Worm (Caenorhabditis elegans) whole organism, mixed stage, embryonic: ENCODE measurements around the gene ZC374.2.

ENCODE experiments used
- M03D4.4 ChIP-seq: sonication (generic microtip); optimal IDR thresholded peaks from 2 replicates; lab custom pipeline; 2017; ENCODE audit warnings: mild to moderate bottlenecking, missing genetic modification characterization, missing compliant biosample characterization
- bed-3 ChIP-seq: fragments of 200-800 bp; sonication (Bioruptor generic); optimal IDR thresholded peaks from 3 replicates; lab custom pipeline; 2018; ENCODE audit warnings: mild to moderate bottlenecking, missing genetic modification characterization, moderate library complexity, missing compliant biosample characterization
- blmp-1 ChIP-seq: fragments of 150-350 bp; optimal IDR thresholded peaks from 2 replicates; lab custom pipeline; 2014; ENCODE audit warnings: missing biosample characterization, missing genetic modification characterization
- ceh-39 ChIP-seq: fragments of 150-350 bp; optimal IDR thresholded peaks from 2 replicates; lab custom pipeline; 2014; ENCODE audit warnings: missing biosample characterization, missing genetic modification characterization
- ceh-43 ChIP-seq: fragments of 200-800 bp; sonication (Bioruptor generic); optimal IDR thresholded peaks from 2 replicates; lab custom pipeline; 2018; ENCODE audit warnings: mild to moderate bottlenecking, missing genetic modification characterization, moderate library complexity, missing compliant biosample characterization
- ces-1 ChIP-seq: fragments of 150-350 bp; optimal IDR thresholded peaks from 2 replicates; lab custom pipeline; 2014; ENCODE audit warnings: missing biosample characterization, missing genetic modification reagents, missing genetic modification characterization
- cnd-1 ChIP-seq: fragments of 200-800 bp; sonication (Bioruptor generic); optimal IDR thresholded peaks from 2 replicates; lab custom pipeline; 2018; ENCODE audit warnings: mild to moderate bottlenecking, missing genetic modification characterization, missing compliant biosample characterization
- drap-1 ChIP-seq: fragments of 200-800 bp; sonication (Bioruptor generic); optimal IDR thresholded peaks from 3 replicates; lab custom pipeline; 2018; ENCODE audit warnings: mild to moderate bottlenecking, missing genetic modification characterization, missing compliant biosample characterization
- elt-1 ChIP-seq: sonication (generic microtip); optimal IDR thresholded peaks from 2 replicates; lab custom pipeline; 2017; ENCODE audit warnings: missing genetic modification characterization, mild to moderate bottlenecking, missing compliant biosample characterization, antibody characterized with exemption, moderate library complexity, borderline replicate concordance; ENCODE audit not compliant: insufficient read depth
- elt-3 ChIP-seq: fragments of 150-350 bp; optimal IDR thresholded peaks from 2 replicates; lab custom pipeline; 2014; ENCODE audit warnings: missing biosample characterization, missing genetic modification characterization
- flh-1 ChIP-seq: fragments of 200-800 bp; sonication (Bioruptor generic); optimal IDR thresholded peaks from 2 replicates; lab custom pipeline; 2018; ENCODE audit warnings: mild to moderate bottlenecking, missing genetic modification characterization, moderate library complexity, missing compliant biosample characterization
- ham-2 ChIP-seq: fragments of 200-800 bp; sonication (Bioruptor generic); optimal IDR thresholded peaks from 2 replicates; lab custom pipeline; 2018; ENCODE audit warnings: mild to moderate bottlenecking, missing genetic modification characterization, missing compliant biosample characterization
- hlh-1 ChIP-seq: fragments of 150-350 bp; optimal IDR thresholded peaks from 2 replicates; lab custom pipeline; 2014; ENCODE audit warnings: missing biosample characterization, missing genetic modification reagents, missing genetic modification characterization
- lin-13 ChIP-seq: fragments of 150-350 bp; optimal IDR thresholded peaks from 2 replicates; lab custom pipeline; 2014; ENCODE audit warnings: missing biosample characterization, missing genetic modification characterization
- lin-32 ChIP-seq: fragments of 200-800 bp; sonication (Bioruptor generic); optimal IDR thresholded peaks from 2 replicates; lab custom pipeline; 2018; ENCODE audit warnings: mild to moderate bottlenecking, missing genetic modification characterization, missing compliant biosample characterization
- lsy-2 ChIP-seq: fragments of 150-350 bp; optimal IDR thresholded peaks from 2 replicates; lab custom pipeline; 2014; ENCODE audit warnings: missing biosample characterization, missing genetic modification characterization
- mab-5 ChIP-seq: fragments of 150-350 bp; optimal IDR thresholded peaks from 2 replicates; lab custom pipeline; 2014; ENCODE audit warnings: missing biosample characterization, missing genetic modification characterization
- mep-1 ChIP-seq: fragments of 150-350 bp; optimal IDR thresholded peaks from 2 replicates; lab custom pipeline; 2017; ENCODE audit warnings: missing biosample characterization, missing genetic modification reagents, missing genetic modification characterization, inconsistent platforms
- mls-2 ChIP-seq: sonication (generic microtip); optimal IDR thresholded peaks from 2 replicates; lab custom pipeline; 2016; ENCODE audit warnings: mild to moderate bottlenecking, missing genetic modification characterization, moderate library complexity, missing compliant biosample characterization
- nhr-2 ChIP-seq: fragments of 150-350 bp; optimal IDR thresholded peaks from 2 replicates; lab custom pipeline; 2014; ENCODE audit warnings: missing biosample characterization, missing genetic modification characterization
- nhr-237 ChIP-seq: fragments of 150-350 bp; optimal IDR thresholded peaks from 2 replicates; lab custom pipeline; 2014; ENCODE audit warnings: missing biosample characterization, missing genetic modification characterization
- nhr-28 ChIP-seq: fragments of 150-350 bp; optimal IDR thresholded peaks from 2 replicates; lab custom pipeline; 2014; ENCODE audit warnings: missing biosample characterization, missing genetic modification characterization
- nhr-76 ChIP-seq: sonication (generic microtip); optimal IDR thresholded peaks from 2 replicates; lab custom pipeline; 2017; ENCODE audit warnings: missing biosample characterization, missing genetic modification characterization
- pha-4 ChIP-seq: fragments of 150-350 bp; optimal IDR thresholded peaks from 2 replicates; lab custom pipeline; 2018; ENCODE audit warnings: missing biosample characterization, missing genetic modification reagents, missing genetic modification characterization
- snpc-4 ChIP-seq: fragments of 150-350 bp; optimal IDR thresholded peaks from 2 replicates; lab custom pipeline; 2014; ENCODE audit warnings: missing biosample characterization, missing genetic modification characterization
- sptf-1 ChIP-seq: sonication (generic microtip); optimal IDR thresholded peaks from 2 replicates; lab custom pipeline; 2017; ENCODE audit warnings: mild to moderate bottlenecking, missing genetic modification characterization, moderate library complexity, missing compliant biosample characterization
- tbx-8 ChIP-seq: fragments of 200-800 bp; sonication (Bioruptor generic); optimal IDR thresholded peaks from 2 replicates; lab custom pipeline; 2018; ENCODE audit warnings: mild to moderate bottlenecking, missing genetic modification characterization, moderate library complexity, missing compliant biosample characterization
- unc-120 ChIP-seq: sonication (generic microtip); optimal IDR thresholded peaks from 2 replicates; lab custom pipeline; 2017; ENCODE audit warnings: missing genetic modification characterization, missing compliant biosample characterization; ENCODE audit not compliant: poor library complexity, severe bottlenecking
- unc-39 ChIP-seq: fragments of 150-350 bp; optimal IDR thresholded peaks from 2 replicates; lab custom pipeline; 2014; ENCODE audit warnings: missing biosample characterization, missing genetic modification characterization
- unc-62 ChIP-seq: fragments of 150-350 bp; optimal IDR thresholded peaks from 2 replicates; lab custom pipeline; 2014; ENCODE audit warnings: missing biosample characterization, missing genetic modification reagents, missing genetic modification characterization
- ztf-11 ChIP-seq: fragments of 150-350 bp; optimal IDR thresholded peaks from 2 replicates; lab custom pipeline; 2014; ENCODE audit warnings: missing biosample characterization, missing genetic modification characterization

The ZC374.2 gene

DNA sequence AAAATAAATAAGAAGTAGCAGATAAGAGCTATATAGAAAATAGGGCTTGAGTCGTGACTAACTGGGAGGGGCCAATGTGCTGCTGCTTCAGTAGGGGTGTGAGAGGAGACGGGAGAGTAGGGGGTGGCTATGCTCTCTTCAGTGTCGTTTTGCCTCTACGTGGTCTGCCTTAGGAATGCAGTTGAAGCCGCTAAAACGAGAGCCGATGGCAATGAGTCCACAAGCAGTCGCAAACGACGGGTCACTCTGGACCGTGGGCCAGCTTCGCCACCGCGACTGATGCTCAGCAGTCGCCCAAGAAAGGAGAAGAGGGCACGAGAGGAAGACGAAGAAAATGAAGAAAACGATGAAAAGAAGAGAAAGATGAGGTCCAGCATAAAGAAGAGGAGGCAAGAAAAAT, 48.0 kb downstream of the ZC374.2 start, which contains the start of gene grk-1:
TSS of gene grk-1 (minus strand) at position 17 of the 400 bp plus-strand sequence.
- TF ChIP-seq ces-1 (GFP tag; lab: Kevin White, UChicago) (peak; percentile 31), ham-2 (GFP tag; lab: Kevin White, UChicago) (no peak)
- TF ChIP-seq, all 35 proteins: peak for 1

DNA sequence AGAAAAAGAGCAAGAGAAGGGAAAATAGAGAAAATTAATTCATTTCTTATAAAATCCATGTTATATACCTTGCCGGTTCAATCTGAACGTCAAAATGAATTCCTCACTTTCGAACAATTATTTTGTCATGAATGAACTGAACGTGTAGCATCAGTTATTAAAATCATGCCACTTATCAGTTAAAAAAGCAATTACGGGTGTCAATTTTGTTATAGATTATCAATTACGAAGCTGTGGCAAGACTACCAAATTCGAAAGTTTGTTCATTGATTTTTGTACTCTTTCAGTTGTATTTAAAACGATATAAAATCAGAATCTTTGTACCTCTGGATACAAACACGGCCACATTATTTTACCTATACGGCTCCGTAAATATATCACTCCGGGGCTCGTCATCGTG, 49.9 kb downstream of the ZC374.2 start:
- TF ChIP-seq unc-62 (GFP tag; lab: Kevin White, UChicago), result no peak
- TF ChIP-seq M03D4.4 (tag; lab: Kevin White, UChicago), result no peak
- TF ChIP-seq ceh-39, result no peak
- no peak for TF ChIP-seq lsy-2 (tag; lab: Kevin White, UChicago)
- no peak for TF ChIP-seq pha-4 (tag; lab: Kevin White, UChicago)
- TF ChIP-seq ztf-11, result no peak
- TF ChIP-seq unc-39 (tag; lab: Kevin White, UChicago), result no peak
- no peak for TF ChIP-seq elt-1 (tag; lab: Kevin White, UChicago)
- TF ChIP-seq unc-120 (tag; lab: Kevin White, UChicago), result no peak
- no peak for TF ChIP-seq mab-5
- TF ChIP-seq mep-1, result no peak
- no peak for TF ChIP-seq elt-3 (tag; lab: Kevin White, UChicago)
- TF ChIP-seq sptf-1 (tag; lab: Kevin White, UChicago), result no peak
- no peak for TF ChIP-seq lin-13 (tag; lab: Kevin White, UChicago)
- TF ChIP-seq mls-2 (tag; lab: Kevin White, UChicago), result no peak
- TF ChIP-seq tbx-8, result no peak
- TF ChIP-seq snpc-4 (tag; lab: Kevin White, UChicago), result no peak

- no peak for TF ChIP-seq mab-5
- no peak for TF ChIP-seq cnd-1
- no peak for TF ChIP-seq nhr-28 (tag; lab: Kevin White, UChicago)
- no peak for TF ChIP-seq mep-1
- no peak for TF ChIP-seq M03D4.4 (tag; lab: Kevin White, UChicago)
- TF ChIP-seq tbx-8, result no peak
- no peak for TF ChIP-seq snpc-4 (tag; lab: Kevin White, UChicago)
- no peak for TF ChIP-seq lsy-2 (tag; lab: Kevin White, UChicago)
- TF ChIP-seq ces-1 (GFP tag; lab: Kevin White, UChicago), result no peak
- no peak for TF ChIP-seq blmp-1 (tag; lab: Kevin White, UChicago)
- no peak for TF ChIP-seq lin-13 (tag; lab: Kevin White, UChicago)
- TF ChIP-seq nhr-237, result no peak
Measured at ce11 chrX:9993100-9993499, 54.1 kb downstream of the ZC374.2 start.

DNA sequence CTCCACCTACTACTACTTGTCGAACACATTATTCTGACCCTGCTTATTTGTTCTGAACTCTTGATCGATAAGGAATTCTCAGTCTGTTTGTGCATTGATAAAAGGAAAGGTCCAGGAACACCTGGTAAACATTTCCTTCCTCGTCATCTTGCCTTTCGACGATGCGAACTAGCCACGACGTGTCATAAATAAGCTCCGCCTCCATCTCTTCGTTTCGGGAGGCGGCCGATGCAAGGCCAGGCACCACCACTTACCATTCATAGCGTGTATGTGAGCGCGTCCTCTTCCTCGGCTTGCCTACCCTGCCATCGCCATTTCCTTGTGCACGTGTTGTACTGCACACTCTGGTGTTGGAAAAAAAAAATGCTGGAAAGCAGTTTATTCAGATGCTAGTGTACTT, 58.3 kb downstream of the ZC374.2 start:
- TF ChIP-seq mep-1 (no peak), elt-3 (tag; lab: Kevin White, UChicago) (no peak), M03D4.4 (tag; lab: Kevin White, UChicago) (no peak), flh-1 (GFP tag; lab: Kevin White, UChicago) (no peak), nhr-76 (no peak), unc-120 (tag; lab: Kevin White, UChicago) (no peak), bed-3 (GFP tag; lab: Kevin White, UChicago) (no peak), ham-2 (GFP tag; lab: Kevin White, UChicago) (peak; percentile 78), sptf-1 (tag; lab: Kevin White, UChicago) (no peak), cnd-1 (peak; percentile 45), elt-1 (tag; lab: Kevin White, UChicago) (no peak)

- no peak for TF ChIP-seq unc-39 (tag; lab: Kevin White, UChicago)
- TF ChIP-seq drap-1 (GFP tag; lab: Kevin White, UChicago), result no peak
- TF ChIP-seq sptf-1 (tag; lab: Kevin White, UChicago), result no peak
- TF ChIP-seq ceh-43, result no peak
- no peak for TF ChIP-seq unc-62 (GFP tag; lab: Kevin White, UChicago)
- no peak for TF ChIP-seq ham-2 (GFP tag; lab: Kevin White, UChicago)
- TF ChIP-seq hlh-1 (tag; lab: Kevin White, UChicago), result no peak
- TF ChIP-seq nhr-76, result no peak
- peak; percentile 4 for TF ChIP-seq elt-1 (tag; lab: Kevin White, UChicago)
- TF ChIP-seq nhr-2 (tag; lab: Kevin White, UChicago), result no peak
- TF ChIP-seq tbx-8, result no peak
- no peak for TF ChIP-seq lin-32
- TF ChIP-seq pha-4 (tag; lab: Kevin White, UChicago), result peak; percentile 28
- TF ChIP-seq, all 35 proteins: peak for 2
Measured at ce11 chrX:9987166-9987565, 60.1 kb downstream of the ZC374.2 start.
